Fruit fly (Drosophila melanogaster) whole organism, embryonic: ENCODE measurements around the gene CG42299.

Experiments used
- ATbp ChIP-seq: fragments of 200-800 bp; sonication (Bioruptor generic); optimal IDR thresholded peaks from 2 replicates; lab custom pipeline; 2017; ENCODE audit warnings: missing biosample characterization, mild to moderate bottlenecking, missing genetic modification characterization, missing genetic modification reagents
- Abd-B ChIP-seq: fragments of 200-800 bp; sonication (Bioruptor generic); optimal IDR thresholded peaks from 2 replicates; lab custom pipeline; 2018; ENCODE audit warnings: missing biosample characterization, mild to moderate bottlenecking, missing genetic modification characterization, moderate library complexity
- CG10267 ChIP-seq: fragments of 200-800 bp; sonication (Bioruptor generic); optimal IDR thresholded peaks from 2 replicates; lab custom pipeline; 2018; ENCODE audit warnings: missing biosample characterization, mild to moderate bottlenecking, missing genetic modification characterization, moderate library complexity
- CG10366 ChIP-seq: fragments of 200-800 bp; sonication (Bioruptor generic); IDR thresholded peaks from 2 replicates; pipeline ENCODE4 v1.3.6; 2022; ENCODE audit warnings: missing biosample characterization, missing genetic modification characterization
- CG10979 ChIP-seq: fragments of 200-800 bp; sonication (Bioruptor generic); optimal IDR thresholded peaks from 2 replicates; lab custom pipeline; 2018; ENCODE audit warnings: missing biosample characterization, mild to moderate bottlenecking, missing genetic modification characterization, moderate library complexity
- CG11695 ChIP-seq: fragments of 200-800 bp; sonication (Bioruptor generic); IDR thresholded peaks from 3 replicates; pipeline ENCODE4 v1.3.6; 2022; ENCODE audit warnings: missing biosample characterization, missing genetic modification characterization
- CG12155 ChIP-seq: fragments of 200-800 bp; sonication (Bioruptor generic); optimal IDR thresholded peaks from 3 replicates; lab custom pipeline; 2016; ENCODE audit warnings: missing biosample characterization, missing genetic modification characterization
- CG12659 ChIP-seq: fragments of 200-800 bp; sonication (Bioruptor generic); optimal IDR thresholded peaks from 3 replicates; lab custom pipeline; 2017; ENCODE audit warnings: mild to moderate bottlenecking, missing biosample characterization, missing genetic modification reagents, missing genetic modification characterization
- CG12942 ChIP-seq: fragments of 200-800 bp; sonication (Bioruptor generic); optimal IDR thresholded peaks from 3 replicates; lab custom pipeline; 2016; ENCODE audit warnings: missing biosample characterization, missing genetic modification characterization
- CG13296 ChIP-seq: fragments of 200-800 bp; sonication (Bioruptor generic); optimal IDR thresholded peaks from 3 replicates; lab custom pipeline; 2018; ENCODE audit warnings: missing biosample characterization, mild to moderate bottlenecking, missing genetic modification characterization
- CG16815 ChIP-seq: fragments of 200-800 bp; sonication (Bioruptor generic); optimal IDR thresholded peaks from 3 replicates; lab custom pipeline; 2017; ENCODE audit warnings: missing biosample characterization, mild to moderate bottlenecking, missing genetic modification characterization
- CG16863 ChIP-seq: fragments of 200-800 bp; sonication (Bioruptor generic); optimal IDR thresholded peaks from 3 replicates; lab custom pipeline; 2016; ENCODE audit warnings: missing biosample characterization, missing genetic modification characterization
- CG17912 ChIP-seq: fragments of 200-800 bp; sonication (Bioruptor generic); optimal IDR thresholded peaks from 2 replicates; lab custom pipeline; 2018; ENCODE audit warnings: missing biosample characterization, mild to moderate bottlenecking, missing genetic modification characterization
- CG2129 ChIP-seq: fragments of 200-800 bp; sonication (Bioruptor generic); IDR thresholded peaks from 2 replicates; pipeline ENCODE4 v1.3.6; 2022; ENCODE audit warnings: missing biosample characterization, missing genetic modification characterization; ENCODE audit not compliant: partially characterized antibody
- CG2202 ChIP-seq: fragments of 200-800 bp; sonication (Bioruptor generic); optimal IDR thresholded peaks from 2 replicates; lab custom pipeline; 2018; ENCODE audit warnings: missing biosample characterization, mild to moderate bottlenecking, missing genetic modification characterization
- CG31441 ChIP-seq: fragments of 200-800 bp; sonication (Bioruptor generic); IDR thresholded peaks from 2 replicates; pipeline ENCODE4 v1.3.6; 2022; ENCODE audit warnings: missing biosample characterization, missing genetic modification characterization
- CG34376 ChIP-seq: fragments of 200-800 bp; sonication (Bioruptor generic); optimal IDR thresholded peaks from 2 replicates; lab custom pipeline; 2018; ENCODE audit warnings: missing biosample characterization, mild to moderate bottlenecking, missing genetic modification characterization
- CG34422 ChIP-seq: fragments of 200-800 bp; sonication (Bioruptor generic); IDR thresholded peaks from 3 replicates; pipeline ENCODE4 v1.3.6; 2022; ENCODE audit warnings: missing biosample characterization, missing genetic modification characterization
- CG4707 ChIP-seq: fragments of 200-800 bp; sonication (Bioruptor generic); optimal IDR thresholded peaks from 2 replicates; lab custom pipeline; 2018; ENCODE audit warnings: missing biosample characterization, mild to moderate bottlenecking, missing genetic modification characterization, moderate library complexity
- CG5180 ChIP-seq: fragments of 200-800 bp; sonication (Bioruptor generic); optimal IDR thresholded peaks from 3 replicates; lab custom pipeline; 2017; ENCODE audit warnings: missing biosample characterization, missing genetic modification characterization, mild to moderate bottlenecking, moderate library complexity, missing genetic modification reagents
- CG8290 ChIP-seq, 3 experiments: fragments of 200-800 bp; sonication (Bioruptor generic); optimal IDR thresholded peaks; 2 replicates each; lab custom pipeline; 2016 to 2019; ENCODE audit warnings: missing biosample characterization in 3 of 3, missing genetic modification characterization in 3 of 3, mild to moderate bottlenecking in 2 of 3, moderate library complexity in 1 of 3
- CG9215 ChIP-seq: fragments of 200-800 bp; sonication (Bioruptor generic); IDR thresholded peaks from 2 replicates; pipeline ENCODE4 v1.3.6; 2022; ENCODE audit warnings: missing biosample characterization, missing genetic modification characterization
- Dll ChIP-seq: fragments of 200-800 bp; sonication (Bioruptor generic); IDR thresholded peaks from 4 replicates; pipeline ENCODE4 v1.3.6; 2022; ENCODE audit warnings: missing biosample characterization, missing genetic modification characterization; ENCODE audit not compliant: partially characterized antibody
- Fer1 ChIP-seq: fragments of 200-800 bp; sonication (Bioruptor generic); optimal IDR thresholded peaks from 2 replicates; lab custom pipeline; 2017; ENCODE audit warnings: missing biosample characterization, mild to moderate bottlenecking, missing genetic modification characterization
- HLH4C ChIP-seq: fragments of 200-800 bp; sonication (Bioruptor generic); IDR thresholded peaks from 3 replicates; pipeline ENCODE4 v1.3.6; 2022; ENCODE audit warnings: missing biosample characterization, missing genetic modification characterization; ENCODE audit not compliant: partially characterized antibody
- Lhr ChIP-seq: fragments of 200-800 bp; sonication (Bioruptor generic); optimal IDR thresholded peaks from 3 replicates; lab custom pipeline; 2017; ENCODE audit warnings: mild to moderate bottlenecking, missing biosample characterization, missing genetic modification reagents, missing genetic modification characterization
- PHDP ChIP-seq: fragments of 200-800 bp; sonication (Bioruptor generic); optimal IDR thresholded peaks from 3 replicates; lab custom pipeline; 2018; ENCODE audit warnings: missing biosample characterization, mild to moderate bottlenecking, missing genetic modification characterization, moderate library complexity
- Pdp1 ChIP-seq, 2 experiments: fragments of 200-800 bp; sonication (Bioruptor generic); optimal IDR thresholded peaks; 3 replicates each; lab custom pipeline; 2016; ENCODE audit warnings: missing biosample characterization in 2 of 2, missing genetic modification characterization in 2 of 2, mild to moderate bottlenecking in 1 of 2, moderate library complexity in 1 of 2
- Trl ChIP-seq, 3 experiments: fragments of >200 bp in 2 of 3; fragments of 200-800 bp in 1 of 3; sonication (Bioruptor generic) in 1 of 3; optimal IDR thresholded peaks; 2 replicates in 1 of 3; 3 replicates in 2 of 3; lab custom pipeline; 2016 to 2017; ENCODE audit warnings: missing biosample characterization in 1 of 3, missing genetic modification characterization in 1 of 3
- bab2 ChIP-seq: fragments of 200-800 bp; sonication (Bioruptor generic); optimal IDR thresholded peaks from 2 replicates; lab custom pipeline; 2016; ENCODE audit warnings: missing biosample characterization, missing genetic modification characterization
- dati ChIP-seq: fragments of 200-800 bp; sonication (Bioruptor generic); IDR thresholded peaks from 2 replicates; pipeline ENCODE4 v1.3.6; 2022; ENCODE audit warnings: missing biosample characterization, missing genetic modification characterization
- eve ChIP-seq, 2 experiments: fragments of >200 bp; optimal IDR thresholded peaks; 2 replicates each; lab custom pipeline; 2017; ENCODE audit warnings: missing biosample characterization in 2 of 2, missing genetic modification characterization in 2 of 2
- exex ChIP-seq: fragments of 200-800 bp; sonication (Bioruptor generic); optimal IDR thresholded peaks from 4 replicates; lab custom pipeline; 2018; ENCODE audit warnings: missing biosample characterization, mild to moderate bottlenecking, missing genetic modification characterization, moderate library complexity
- eyg ChIP-seq: fragments of 200-800 bp; sonication (Bioruptor generic); optimal IDR thresholded peaks from 3 replicates; lab custom pipeline; 2016; ENCODE audit warnings: missing biosample characterization, missing genetic modification characterization
- fd64A ChIP-seq: fragments of 200-800 bp; sonication (Bioruptor generic); optimal IDR thresholded peaks from 3 replicates; lab custom pipeline; 2018; ENCODE audit warnings: missing biosample characterization, mild to moderate bottlenecking, missing genetic modification characterization
- gcm ChIP-seq: fragments of 200-800 bp; sonication (Bioruptor generic); optimal IDR thresholded peaks from 2 replicates; lab custom pipeline; 2019; ENCODE audit warnings: missing biosample characterization, mild to moderate bottlenecking, missing genetic modification characterization, moderate library complexity
- gro ChIP-seq: fragments of 200-800 bp; sonication (Bioruptor generic); optimal IDR thresholded peaks from 2 replicates; lab custom pipeline; 2016; ENCODE audit warnings: missing biosample characterization, missing genetic modification characterization
- gsb ChIP-seq: fragments of 200-800 bp; sonication (Bioruptor generic); IDR thresholded peaks from 2 replicates; pipeline ENCODE4 v1.3.6; 2022; ENCODE audit warnings: missing biosample characterization, missing genetic modification characterization
- kay ChIP-seq: fragments of 200-800 bp; sonication (Bioruptor generic); optimal IDR thresholded peaks from 2 replicates; lab custom pipeline; 2016; ENCODE audit warnings: missing biosample characterization, missing genetic modification characterization
- ken ChIP-seq: fragments of 200-800 bp; sonication (Bioruptor generic); IDR thresholded peaks from 3 replicates; pipeline ENCODE4 v1.3.6; 2022; ENCODE audit warnings: missing biosample characterization, missing genetic modification characterization
- lola ChIP-seq, 3 experiments: fragments of >200 bp in 2 of 3; fragments of 200-800 bp in 1 of 3; sonication (Bioruptor generic) in 1 of 3; optimal IDR thresholded peaks; 2 replicates each; lab custom pipeline; 2017 to 2019; ENCODE audit warnings: missing biosample characterization in 3 of 3, missing genetic modification characterization in 3 of 3, mild to moderate bottlenecking in 1 of 3, moderate library complexity in 1 of 3
- lov ChIP-seq, 2 experiments: fragments of 200-800 bp in 1 of 2; fragments of >200 bp in 1 of 2; sonication (Bioruptor generic) in 1 of 2; IDR thresholded peaks in 1 of 2; optimal IDR thresholded peaks in 1 of 2; 2 replicates in 1 of 2; 3 replicates in 1 of 2; pipeline versions ENCODE4 v1.3.6 to Lab custom; 2017 to 2022; ENCODE audit warnings: missing biosample characterization in 1 of 2, missing genetic modification characterization in 1 of 2
- mld ChIP-seq: fragments of 200-800 bp; sonication (Bioruptor generic); IDR thresholded peaks from 3 replicates; pipeline ENCODE4 v1.3.6; 2022; ENCODE audit warnings: missing biosample characterization, missing genetic modification characterization; ENCODE audit not compliant: partially characterized antibody
- row ChIP-seq: fragments of 200-800 bp; sonication (Bioruptor generic); IDR thresholded peaks from 3 replicates; pipeline ENCODE4 v1.3.6; 2022; ENCODE audit warnings: missing biosample characterization, missing genetic modification characterization
- sisA ChIP-seq: fragments of 200-800 bp; sonication (Bioruptor generic); IDR thresholded peaks from 2 replicates; pipeline ENCODE4 v1.3.6; 2022; ENCODE audit warnings: missing biosample characterization, missing genetic modification characterization
- slbo ChIP-seq: fragments of 200-800 bp; sonication (Bioruptor generic); IDR thresholded peaks from 2 replicates; pipeline ENCODE4 v1.3.6; 2022; ENCODE audit warnings: missing biosample characterization, missing genetic modification characterization
- sna ChIP-seq: fragments of 200-800 bp; sonication (Bioruptor generic); IDR thresholded peaks from 2 replicates; pipeline ENCODE4 v1.3.6; 2022; ENCODE audit warnings: missing biosample characterization, missing genetic modification characterization; ENCODE audit not compliant: partially characterized antibody
- zfh1 ChIP-seq: fragments of 200-800 bp; sonication (Bioruptor generic); IDR thresholded peaks from 3 replicates; pipeline ENCODE4 v1.3.6; 2022; ENCODE audit warnings: missing biosample characterization, missing genetic modification characterization

Gene CG42299

dm6 chrX:15599697-15600096 lies 24.2 kb upstream of the CG42299 start (continued):
- TF ChIP-seq Pdp1 (GFP tag; optimal IDR thresholded peaks at IDR 0.05; lab: Kevin White, UChicago) (peak; percentile 41 to 61), CG16815 (GFP tag; lab: Kevin White, UChicago) (no peak), CG11695 (GFP tag; lab: Robert Waterston, UW) (peak; percentile 52; the same call in 1 of the 3 replicates), CG13296 (peak; percentile 39), Dll (GFP tag; lab: Robert Waterston, UW) (no peak), eve (GFP tag; optimal IDR thresholded peaks at IDR 0.05; lab: Kevin White, UChicago) (peak in 1 of 2 experiments; percentile 69), gsb (GFP tag; lab: Robert Waterston, UW) (no peak), HLH4C (GFP tag; lab: Robert Waterston, UW) (no peak), lola (GFP tag; optimal IDR thresholded peaks at IDR 0.05; lab: Kevin White, UChicago) (no peak), Abd-B (peak; percentile 47), Lhr (GFP tag; lab: Kevin White, UChicago) (no peak), kay (GFP tag; lab: Kevin White, UChicago) (peak; percentile 40), CG34422 (0 out of 3 replicates have a peak, but pooled peaks have one; percentile 24), eyg (no peak), CG12155 (peak; percentile 25), CG2129 (GFP tag; lab: Robert Waterston, UW) (no peak), Fer1 (GFP tag; lab: Kevin White, UChicago) (peak; percentile 61), CG10979 (tag; lab: Kevin White, UChicago) (peak; percentile 38), CG34376 (GFP tag; lab: Kevin White, UChicago) (no peak), CG31441 (GFP tag; lab: Robert Waterston, UW) (peak; percentile 48), CG10267 (tag; lab: Kevin White, UChicago) (peak; percentile 27), ken (GFP tag; lab: Robert Waterston, UW) (peak; percentile 50; the same call in 2 of the 3 replicates), ATbp (GFP tag; lab: Kevin White, UChicago) (peak; percentile 53), zfh1 (GFP tag; lab: Robert Waterston, UW) (peak; percentile 65), CG12659 (GFP tag; lab: Kevin White, UChicago) (peak; percentile 42), CG5180 (GFP tag; lab: Kevin White, UChicago) (peak; percentile 33), mld (GFP tag; lab: Robert Waterston, UW) (no peak), Trl (optimal IDR thresholded peaks at IDR 0.05; lab: Kevin White, UChicago) (no peak), Trl (GFP tag; optimal IDR thresholded peaks at IDR 0.05; lab: Kevin White, UChicago) (peak; percentile 50), slbo (GFP tag; lab: Robert Waterston, UW) (peak; percentile 77), sna (GFP tag; lab: Robert Waterston, UW) (no peak), lov (optimal IDR thresholded peaks at IDR 0.05; lab: Kevin White, UChicago) (no peak), lov (GFP tag; IDR thresholded peaks at IDR 0.05; lab: Robert Waterston, UW) (no peak), fd64A (GFP tag; lab: Kevin White, UChicago) (no peak), CG12942 (GFP tag; lab: Kevin White, UChicago) (peak; percentile 42), gro (peak; percentile 44), dati (GFP tag; lab: Robert Waterston, UW) (no peak), exex (no peak), CG4707 (GFP tag; lab: Kevin White, UChicago) (no peak), CG8290 (GFP tag; optimal IDR thresholded peaks at IDR 0.05; lab: Kevin White, UChicago) (no peak), CG8290 (tag; optimal IDR thresholded peaks at IDR 0.05; lab: Kevin White, UChicago) (peak in 1 of 2 experiments; percentile 78), PHDP (tag; lab: Kevin White, UChicago) (peak; percentile 55), sisA (peak; percentile 61), CG10366 (GFP tag; lab: Robert Waterston, UW) (peak; percentile 55), gcm (peak; percentile 33), CG9215 (peak; percentile 86), row (peak; percentile 67), CG16863 (peak; percentile 20), bab2 (peak; percentile 24), CG2202 (tag; lab: Kevin White, UChicago) (no peak), CG17912 (GFP tag; lab: Kevin White, UChicago) (no peak)
